Worm (Caenorhabditis elegans) whole organism, L4 larva: ENCODE measurements around the gene fbn-1.

Source experiments
- F26F4.8 ChIP-seq: fragments of 200-800 bp; sonication (Bioruptor generic); conservative IDR thresholded peaks from 2 replicates; pipeline ENCODE4 v1.3.6; 2022; ENCODE audit warnings: missing genetic modification characterization, missing compliant biosample characterization
- T20F7.1 ChIP-seq: fragments of 200-800 bp; sonication (Bioruptor generic); optimal IDR thresholded peaks from 2 replicates; lab custom pipeline; 2018; ENCODE audit warnings: mild to moderate bottlenecking, missing genetic modification characterization, missing compliant biosample characterization
- ZK546.5 ChIP-seq, 2 experiments: sonication (generic microtip); optimal IDR thresholded peaks; 2 replicates each; lab custom pipeline; 2017; ENCODE audit warnings: missing biosample characterization in 2 of 2, missing genetic modification characterization in 2 of 2
- aha-1 ChIP-seq: fragments of 150-350 bp; peaks from one replicate; lab custom pipeline; 2014; ENCODE audit warnings: missing biosample characterization, missing genetic modification characterization
- ama-1 ChIP-seq: fragments of 150-350 bp; optimal IDR thresholded peaks from 2 replicates; lab custom pipeline; 2014; ENCODE audit warnings: inconsistent platforms, mixed read lengths
- attf-4 ChIP-seq: sonication (generic microtip); optimal IDR thresholded peaks from 3 replicates; lab custom pipeline; 2017; ENCODE audit warnings: missing biosample characterization, missing genetic modification characterization
- ceh-32 ChIP-seq: sonication (generic microtip); optimal IDR thresholded peaks from 2 replicates; lab custom pipeline; 2016; ENCODE audit warnings: mild to moderate bottlenecking, missing genetic modification characterization, missing compliant biosample characterization; ENCODE audit not compliant: poor library complexity
- ceh-44 ChIP-seq: fragments of 200-800 bp; sonication (Bioruptor generic); IDR thresholded peaks from 2 replicates; pipeline ENCODE4 v1.3.6; 2022; ENCODE audit warnings: missing genetic modification reagents, missing genetic modification characterization, missing compliant biosample characterization
- ceh-62 ChIP-seq: sonication (generic microtip); optimal IDR thresholded peaks from 2 replicates; lab custom pipeline; 2017; ENCODE audit warnings: missing biosample characterization, missing genetic modification characterization
- ctbp-1 ChIP-seq: fragments of 200-800 bp; sonication (Bioruptor generic); IDR thresholded peaks from 2 replicates; pipeline ENCODE4 v1.3.6; 2022; ENCODE audit warnings: missing genetic modification reagents, missing genetic modification characterization, missing compliant biosample characterization
- dmd-8 ChIP-seq: fragments of 200-800 bp; sonication (Bioruptor generic); IDR thresholded peaks from 2 replicates; pipeline ENCODE4 v1.3.6; 2022; ENCODE audit warnings: missing genetic modification characterization, missing compliant biosample characterization
- dpl-1 ChIP-seq: fragments of 150-350 bp; optimal IDR thresholded peaks from 2 replicates; lab custom pipeline; 2014; ENCODE audit warnings: missing biosample characterization, missing genetic modification reagents, missing genetic modification characterization
- duxl-1 ChIP-seq: sonication (generic microtip); optimal IDR thresholded peaks from 2 replicates; lab custom pipeline; 2016; ENCODE audit warnings: mild to moderate bottlenecking, missing genetic modification characterization, moderate library complexity, missing compliant biosample characterization; ENCODE audit not compliant: poor library complexity
- egl-43 ChIP-seq: fragments of 200-800 bp; sonication (Bioruptor generic); IDR thresholded peaks from 2 replicates; pipeline ENCODE4 v1.3.6; 2022; ENCODE audit warnings: missing genetic modification reagents, missing genetic modification characterization, missing compliant biosample characterization
- fkh-10 ChIP-seq: fragments of 150-350 bp; optimal IDR thresholded peaks from 2 replicates; lab custom pipeline; 2014; ENCODE audit warnings: missing biosample characterization, missing genetic modification reagents, missing genetic modification characterization
- gei-8 ChIP-seq: fragments of 200-800 bp; sonication (Bioruptor generic); optimal IDR thresholded peaks from 2 replicates; lab custom pipeline; 2018; ENCODE audit warnings: mild to moderate bottlenecking, missing genetic modification characterization, missing compliant biosample characterization
- hlh-11 ChIP-seq: fragments of 200-800 bp; sonication (Bioruptor generic); optimal IDR thresholded peaks from 2 replicates; lab custom pipeline; 2018; ENCODE audit warnings: mild to moderate bottlenecking, missing genetic modification characterization, missing compliant biosample characterization
- hlh-30 ChIP-seq: sonication (generic microtip); optimal IDR thresholded peaks from 2 replicates; lab custom pipeline; 2017; ENCODE audit warnings: antibody characterized with exemption, mild to moderate bottlenecking, missing genetic modification characterization, missing compliant biosample characterization; ENCODE audit not compliant: insufficient read depth
- hmg-1.1 ChIP-seq: fragments of 200-800 bp; sonication (Bioruptor generic); IDR thresholded peaks from 2 replicates; pipeline ENCODE4 v1.3.6; 2022; ENCODE audit warnings: missing genetic modification reagents, missing genetic modification characterization, missing compliant biosample characterization
- lin-13 ChIP-seq: fragments of 150-350 bp; optimal IDR thresholded peaks from 2 replicates; lab custom pipeline; 2014; ENCODE audit warnings: missing biosample characterization, missing genetic modification reagents, missing genetic modification characterization
- lin-39 ChIP-seq: fragments of 150-350 bp; optimal IDR thresholded peaks from 2 replicates; lab custom pipeline; 2014; ENCODE audit warnings: missing biosample characterization, missing genetic modification reagents, missing genetic modification characterization
- lsy-2 ChIP-seq, 2 experiments: fragments of 150-350 bp in 1 of 2; sonication (generic microtip) in 1 of 2; optimal IDR thresholded peaks; 2 replicates each; lab custom pipeline; 2014 to 2017; ENCODE audit warnings: missing biosample characterization in 2 of 2, missing genetic modification characterization in 2 of 2
- madf-9 ChIP-seq: fragments of 200-800 bp; sonication (Bioruptor generic); conservative IDR thresholded peaks from 2 replicates; pipeline ENCODE4 v1.3.6; 2022; ENCODE audit warnings: missing genetic modification reagents, missing genetic modification characterization, missing compliant biosample characterization
- mdl-1 ChIP-seq, 2 experiments: fragments of 150-350 bp in 1 of 2; sonication (generic microtip) in 1 of 2; optimal IDR thresholded peaks; 2 replicates each; lab custom pipeline; 2014 to 2017; ENCODE audit warnings: missing biosample characterization in 2 of 2, missing genetic modification characterization in 2 of 2
- mdt-29 ChIP-seq: fragments of 200-800 bp; sonication (Bioruptor generic); IDR thresholded peaks from 2 replicates; pipeline ENCODE4 v1.3.6; 2022; ENCODE audit warnings: missing genetic modification reagents, missing genetic modification characterization, missing compliant biosample characterization
- mep-1 ChIP-seq: fragments of 150-350 bp; sonication (generic microtip); optimal IDR thresholded peaks from 3 replicates; lab custom pipeline; 2014; ENCODE audit warnings: missing biosample characterization, missing genetic modification characterization
- mes-2 ChIP-seq: sonication (generic microtip); optimal IDR thresholded peaks from 2 replicates; lab custom pipeline; 2016; ENCODE audit warnings: missing genotype, mild to moderate bottlenecking, missing genetic modification characterization, missing compliant biosample characterization; ENCODE audit not compliant: poor library complexity, severe bottlenecking
- mxl-3 ChIP-seq: fragments of 200-800 bp; sonication (Bioruptor generic); optimal IDR thresholded peaks from 2 replicates; lab custom pipeline; 2018; ENCODE audit warnings: mild to moderate bottlenecking, missing genetic modification characterization, missing compliant biosample characterization
- nhr-11 ChIP-seq: fragments of 150-350 bp; optimal IDR thresholded peaks from 2 replicates; lab custom pipeline; 2014; ENCODE audit warnings: missing biosample characterization, missing genetic modification characterization
- nhr-111 ChIP-seq: fragments of 200-800 bp; sonication (Bioruptor generic); optimal IDR thresholded peaks from 2 replicates; lab custom pipeline; 2018; ENCODE audit warnings: mild to moderate bottlenecking, missing genetic modification characterization, missing compliant biosample characterization
- nhr-28 ChIP-seq: fragments of 150-350 bp; optimal IDR thresholded peaks from 2 replicates; lab custom pipeline; 2014; ENCODE audit warnings: missing biosample characterization, missing genetic modification characterization
- nhr-76 ChIP-seq: fragments of 150-350 bp; optimal IDR thresholded peaks from 2 replicates; lab custom pipeline; 2014; ENCODE audit warnings: missing biosample characterization, missing genetic modification characterization
- pha-4 ChIP-seq, 2 experiments: fragments of 150-350 bp in 1 of 2; fragments of 200-800 bp in 1 of 2; sonication (Bioruptor generic) in 1 of 2; IDR thresholded peaks in 1 of 2; optimal IDR thresholded peaks in 1 of 2; 2 replicates each; pipeline versions ENCODE4 v1.3.6 to Lab custom; 2014 to 2022; ENCODE audit warnings: missing genetic modification characterization in 2 of 2, missing genetic modification reagents in 2 of 2, missing biosample characterization in 1 of 2, missing compliant biosample characterization in 1 of 2
- pqm-1 ChIP-seq: sonication (generic microtip); optimal IDR thresholded peaks from 2 replicates; lab custom pipeline; 2017; ENCODE audit warnings: missing biosample characterization, missing genetic modification characterization
- rbr-2 ChIP-seq: sonication (generic microtip); optimal IDR thresholded peaks from 2 replicates; lab custom pipeline; 2016; ENCODE audit warnings: missing genotype, missing genetic modification characterization, missing compliant biosample characterization
- set-16 ChIP-seq: fragments of 200-800 bp; sonication (Bioruptor generic); IDR thresholded peaks from 2 replicates; pipeline ENCODE4 v1.3.6; 2022; ENCODE audit warnings: missing genetic modification reagents, missing genetic modification characterization, missing compliant biosample characterization
- skn-1 ChIP-seq: fragments of 150-350 bp; optimal IDR thresholded peaks from 2 replicates; lab custom pipeline; 2014; ENCODE audit warnings: missing biosample characterization, missing genetic modification characterization
- snpc-1.2 ChIP-seq: fragments of 200-800 bp; sonication (Bioruptor generic); IDR thresholded peaks from 2 replicates; pipeline ENCODE4 v1.3.6; 2022; ENCODE audit warnings: missing genetic modification reagents, missing genetic modification characterization, missing compliant biosample characterization
- spr-3 ChIP-seq: fragments of 200-800 bp; sonication (Bioruptor generic); optimal IDR thresholded peaks from 2 replicates; lab custom pipeline; 2018; ENCODE audit warnings: mild to moderate bottlenecking, missing genetic modification characterization, missing compliant biosample characterization
- tra-1 ChIP-seq: fragments of 200-800 bp; sonication (Bioruptor generic); IDR thresholded peaks from 2 replicates; pipeline ENCODE4 v1.3.6; 2022; ENCODE audit warnings: missing genetic modification reagents, missing genetic modification characterization, missing compliant biosample characterization
- unc-130 ChIP-seq: sonication (generic microtip); optimal IDR thresholded peaks from 2 replicates; lab custom pipeline; 2016; ENCODE audit warnings: missing genetic modification reagents, missing genetic modification characterization, missing compliant biosample characterization
- unc-62 ChIP-seq, 3 experiments: fragments of 150-350 bp in 1 of 3; sonication (generic microtip); optimal IDR thresholded peaks in 2 of 3; peaks in 1 of 3; 1 replicate in 1 of 3; 2 replicates in 2 of 3; lab custom pipeline; 2014 to 2017; ENCODE audit warnings: missing biosample characterization in 3 of 3, missing genetic modification characterization in 3 of 3, missing genetic modification reagents in 3 of 3, missing genotype in 1 of 3
- zag-1 ChIP-seq: fragments of 150-350 bp; optimal IDR thresholded peaks from 2 replicates; lab custom pipeline; 2014; ENCODE audit warnings: missing biosample characterization, missing genetic modification characterization
- ztf-11 ChIP-seq: fragments of 150-350 bp; optimal IDR thresholded peaks from 2 replicates; lab custom pipeline; 2014; ENCODE audit warnings: missing biosample characterization, missing genetic modification characterization

Gene fbn-1

DNA sequence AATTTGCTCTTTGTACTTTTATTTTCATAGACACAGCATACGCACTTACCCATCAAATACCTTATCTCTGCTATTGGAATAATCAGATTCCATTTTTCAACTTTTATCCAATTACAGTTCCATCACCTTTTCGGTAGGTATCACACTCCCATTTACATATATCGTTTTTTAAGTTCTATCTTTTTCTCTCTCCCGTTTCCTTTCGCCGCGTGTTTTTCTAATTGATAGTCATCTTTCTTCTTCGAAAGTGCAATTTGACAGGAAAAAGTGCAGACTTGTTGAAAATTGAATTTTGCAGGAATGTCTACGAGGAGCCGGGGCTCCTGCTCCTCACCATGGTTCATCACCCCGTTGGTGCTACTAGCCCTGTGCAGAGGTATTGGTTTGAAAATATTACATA, at the start of gene fbn-1:
TSS of gene fbn-1 (plus strand) at position 301 of the 400 bp plus-strand sequence.
- TF ChIP-seq hlh-11 (tag; lab: Kevin White, UChicago) (no peak), hmg-1.1 (GFP tag; lab: Robert Waterston, UW) (no peak), tra-1 (GFP tag; lab: Robert Waterston, UW) (no peak), gei-8 (no peak), egl-43 (GFP tag; lab: Robert Waterston, UW) (no peak), ama-1 (no peak), aha-1 (no peak), dmd-8 (GFP tag; lab: Robert Waterston, UW) (no peak), duxl-1 (tag; lab: Kevin White, UChicago) (no peak), F26F4.8 (GFP tag; lab: Robert Waterston, UW) (no peak), skn-1 (tag; lab: Kevin White, UChicago) (no peak)

ce11 chrIII:7579324-7579723, 45.9 kb upstream of the fbn-1 start, which contains the start of gene mfsd-6:
TSS of gene mfsd-6 (minus strand) at chrIII:7579411.
- TF ChIP-seq mdl-1 (tag; optimal IDR thresholded peaks at IDR 0.05; lab: Kevin White, UChicago), result peak in 1 of 2 experiments; percentile 3
- TF ChIP-seq nhr-111 (GFP tag; lab: Kevin White, UChicago), result no peak
- TF ChIP-seq attf-4 (tag; lab: Kevin White, UChicago), result no peak
- TF ChIP-seq lsy-2 (tag; optimal IDR thresholded peaks at IDR 0.05; lab: Kevin White, UChicago), result peak in 1 of 2 experiments; percentile 23
- TF ChIP-seq nhr-11, result no peak
- no peak for TF ChIP-seq ceh-62 (tag; lab: Kevin White, UChicago)
- TF ChIP-seq madf-9 (GFP tag; lab: Robert Waterston, UW), result no peak
- no peak for TF ChIP-seq pqm-1
- TF ChIP-seq hlh-11 (tag; lab: Kevin White, UChicago), result no peak
- TF ChIP-seq dpl-1 (GFP tag; lab: Kevin White, UChicago), result no peak

ce11 chrIII:7580586-7580985, 44.6 kb upstream of the fbn-1 start:
- TF ChIP-seq mdl-1 (tag; optimal IDR thresholded peaks at IDR 0.05; lab: Kevin White, UChicago) (peak in 1 of 2 experiments; percentile 3), pha-4 (GFP tag; IDR thresholded peaks at IDR 0.05; lab: Robert Waterston, UW) (no peak), pha-4 (tag; optimal IDR thresholded peaks at IDR 0.05; lab: Kevin White, UChicago) (no peak), lsy-2 (tag; optimal IDR thresholded peaks at IDR 0.05; lab: Kevin White, UChicago) (peak; percentile 26 to 66), mep-1 (tag; lab: Kevin White, UChicago) (peak; percentile 62), aha-1 (peak; percentile 97), ceh-32 (tag; lab: Kevin White, UChicago) (no peak), fkh-10 (GFP tag; lab: Kevin White, UChicago) (peak; percentile 18), nhr-28 (tag; lab: Kevin White, UChicago) (no peak), mxl-3 (GFP tag; lab: Kevin White, UChicago) (no peak), unc-62 (GFP tag; optimal IDR thresholded peaks at IDR 0.05 in 1 of 2; lab: Kevin White, UChicago) (peak in 1 of 2 experiments; percentile 91), unc-62 (tag; optimal IDR thresholded peaks at IDR 0.05; lab: Kevin White, UChicago) (no peak), hmg-1.1 (GFP tag; lab: Robert Waterston, UW) (peak; percentile 60), hlh-30 (tag; lab: Kevin White, UChicago) (peak; percentile 8), mes-2 (tag; lab: Kevin White, UChicago) (peak; percentile 3), rbr-2 (tag; lab: Kevin White, UChicago) (peak; percentile 52)

- TF ChIP-seq spr-3 (no peak), ZK546.5 (tag; optimal IDR thresholded peaks at IDR 0.05; lab: Kevin White, UChicago) (no peak), set-16 (GFP tag; lab: Robert Waterston, UW) (no peak), nhr-28 (tag; lab: Kevin White, UChicago) (no peak), tra-1 (GFP tag; lab: Robert Waterston, UW) (no peak), T20F7.1 (GFP tag; lab: Kevin White, UChicago) (no peak), ztf-11 (no peak), mdt-29 (GFP tag; lab: Robert Waterston, UW) (no peak), zag-1 (tag; lab: Kevin White, UChicago) (no peak), snpc-1.2 (GFP tag; lab: Robert Waterston, UW) (no peak), nhr-76 (no peak), mxl-3 (GFP tag; lab: Kevin White, UChicago) (no peak), unc-130 (no peak), ctbp-1 (GFP tag; lab: Robert Waterston, UW) (no peak), mep-1 (tag; lab: Kevin White, UChicago) (no peak), lin-39 (tag; lab: Kevin White, UChicago) (no peak), lin-13 (GFP tag; lab: Kevin White, UChicago) (no peak), ceh-44 (GFP tag; lab: Robert Waterston, UW) (no peak)
Measured at ce11 chrIII:7582885-7583284, 42.3 kb upstream of the fbn-1 start, which contains the start of gene R13A5.10. TSS of gene R13A5.10 (minus strand) at chrIII:7582985.
